Worm (Caenorhabditis elegans) whole organism, L4/young adult: ENCODE results near the gene F13E9.19.

ENCODE experiments used
- W03F9.2 ChIP-seq: fragments of 150-350 bp; optimal IDR thresholded peaks from 2 replicates; lab custom pipeline; 2014; ENCODE audit warnings: missing biosample characterization, missing genetic modification characterization
- him-1 ChIP-seq: sonication (generic microtip); optimal IDR thresholded peaks from 2 replicates; lab custom pipeline; 2016; ENCODE audit warnings: missing genotype, missing genetic modification reagents, missing genetic modification characterization, missing compliant biosample characterization

DNA sequence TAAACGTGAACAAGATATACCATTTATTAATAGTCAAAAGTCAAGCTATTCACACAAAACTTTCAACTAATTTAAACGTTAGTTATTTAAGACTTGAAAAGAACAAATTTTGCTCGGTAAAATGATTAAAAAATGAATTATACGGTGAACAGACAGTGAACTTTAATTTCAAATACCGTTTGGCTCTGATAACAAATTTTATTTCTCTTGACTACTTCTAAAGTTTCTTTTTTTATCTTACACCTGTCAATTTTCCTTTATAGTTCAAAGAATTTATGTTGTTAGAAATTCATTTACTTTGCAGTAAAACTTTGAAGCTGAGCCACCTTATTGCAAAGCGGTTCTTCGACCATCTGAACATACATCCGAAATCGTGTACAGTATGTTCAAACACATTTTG lies 16.2 kb downstream of the F13E9.19 start, which contains the start of gene ZK593.3:
- TF ChIP-seq him-1 (tag; lab: Kevin White, UChicago) = no peak
- TF ChIP-seq W03F9.2 = no peak
